Fruit fly (Drosophila melanogaster) whole organism, embryonic: ENCODE results near the gene ps.

Experiments used
- CG9932 ChIP-seq: fragments of 200-800 bp; sonication (Bioruptor generic); IDR thresholded peaks from 2 replicates; pipeline ENCODE4 v1.3.6; 2022; ENCODE audit warnings: missing biosample characterization, missing genetic modification characterization
- Stat92E ChIP-seq, 3 experiments: fragments of >200 bp in 2 of 3; fragments of 200-800 bp in 1 of 3; sonication (Bioruptor generic) in 1 of 3; optimal IDR thresholded peaks; 2 replicates each; lab custom pipeline; 2017 to 2019; ENCODE audit warnings: missing biosample characterization in 3 of 3, missing genetic modification characterization in 3 of 3, mild to moderate bottlenecking in 1 of 3, moderate library complexity in 1 of 3
- stc ChIP-seq: fragments of 200-800 bp; sonication (Bioruptor generic); IDR thresholded peaks from 2 replicates; pipeline ENCODE4 v1.3.6; 2022; ENCODE audit warnings: missing biosample characterization, missing genetic modification characterization

DNA sequence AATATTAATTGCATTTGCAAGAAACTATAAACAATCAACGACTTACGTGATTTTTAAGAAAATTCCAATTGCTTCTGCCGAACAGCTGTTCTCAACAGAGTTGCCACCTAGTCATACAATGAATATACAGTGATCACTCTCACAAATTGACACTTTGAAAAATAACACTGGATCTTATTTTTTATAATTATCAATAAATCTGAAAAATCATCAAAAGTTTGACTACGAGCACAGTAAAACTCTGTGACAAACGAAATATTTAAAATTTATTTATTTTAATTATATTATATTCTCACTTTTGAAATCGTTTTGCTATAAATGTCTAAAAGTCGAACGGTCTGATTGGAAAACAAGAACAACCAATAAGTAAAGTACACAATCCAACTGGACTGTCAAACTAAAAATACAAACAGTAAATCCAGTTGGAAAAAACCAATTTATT lies 17.8 kb upstream of the ps start, which contains the start of gene CG34117:
- TF ChIP-seq stc (GFP tag; lab: Robert Waterston, UW) (peak; percentile 72), Stat92E (GFP tag; optimal IDR thresholded peaks at IDR 0.05; lab: Kevin White, UChicago) (no peak), CG9932 (GFP tag; lab: Robert Waterston, UW) (peak; percentile 95)
